Fruit fly (Drosophila melanogaster) whole organism, pupa: ENCODE measurements around the gene Grx3.

Experiments used
- CG14655 ChIP-seq: fragments of 200-800 bp; sonication (Bioruptor generic); optimal IDR thresholded peaks from 3 replicates; lab custom pipeline; 2017; ENCODE audit warnings: mild to moderate bottlenecking, missing biosample characterization, missing genetic modification reagents, missing genetic modification characterization
- CG32121 ChIP-seq: fragments of 200-800 bp; sonication (Bioruptor generic); IDR thresholded peaks from 2 replicates; pipeline ENCODE4 v1.3.6; 2022; ENCODE audit warnings: missing biosample characterization, missing genetic modification characterization
- CG8301 ChIP-seq: fragments of 200-800 bp; sonication (Bioruptor generic); optimal IDR thresholded peaks from 2 replicates; lab custom pipeline; 2018; ENCODE audit warnings: missing biosample characterization, mild to moderate bottlenecking, missing genetic modification characterization
- Snoo ChIP-seq: fragments of 200-800 bp; sonication (Bioruptor generic); optimal IDR thresholded peaks from 3 replicates; lab custom pipeline; 2017; ENCODE audit warnings: missing biosample characterization, mild to moderate bottlenecking, missing genetic modification characterization, inconsistent platforms

- TF ChIP-seq CG8301 (no peak), CG14655 (GFP tag; lab: Kevin White, UChicago) (no peak), Snoo (tag; lab: Kevin White, UChicago) (peak; percentile 38), CG32121 (GFP tag; lab: Robert Waterston, UW) (no peak)
These were observed 4.5 kb downstream of the Grx3 start, which contains the start of gene ND-B22 for dm6 chr2L:13370762-13371161.
